Fruit fly (Drosophila melanogaster) whole organism, embryonic: ENCODE measurements around the gene edin.
A peak's percentile ranks its signal among the peaks of the same experiment; 100 is the strongest.

Experiments
- ATbp ChIP-seq: fragments of 200-800 bp; sonication (Bioruptor generic); optimal IDR thresholded peaks from 2 replicates; lab custom pipeline; 2017; ENCODE audit warnings: missing biosample characterization, mild to moderate bottlenecking, missing genetic modification characterization, missing genetic modification reagents
- Adf1 ChIP-seq: fragments of 200-800 bp; sonication (Bioruptor generic); IDR thresholded peaks from 2 replicates; pipeline ENCODE4 v1.3.6; 2022; ENCODE audit warnings: missing biosample characterization, missing genetic modification characterization
- Aef1 ChIP-seq: fragments of 200-800 bp; sonication (Bioruptor generic); IDR thresholded peaks from 3 replicates; pipeline ENCODE4 v1.3.6; 2022; ENCODE audit warnings: missing biosample characterization, missing genetic modification characterization
- Atf6 ChIP-seq: fragments of 200-800 bp; sonication (Bioruptor generic); IDR thresholded peaks from 2 replicates; pipeline ENCODE4 v1.3.6; 2022; ENCODE audit warnings: missing biosample characterization, missing genetic modification characterization
- Blimp-1 ChIP-seq: fragments of 200-800 bp; sonication (Bioruptor generic); optimal IDR thresholded peaks from 3 replicates; lab custom pipeline; 2018; ENCODE audit warnings: missing biosample characterization, missing genetic modification characterization, mild to moderate bottlenecking, moderate library complexity, missing genetic modification reagents
- CG10321 ChIP-seq: fragments of 200-800 bp; sonication (Bioruptor generic); IDR thresholded peaks from 2 replicates; pipeline ENCODE4 v1.3.6; 2022; ENCODE audit warnings: missing biosample characterization, missing genetic modification characterization
- CG10959 ChIP-seq: fragments of 200-800 bp; sonication (Bioruptor generic); IDR thresholded peaks from 2 replicates; pipeline ENCODE4 v1.3.6; 2022; ENCODE audit warnings: missing biosample characterization, missing genetic modification characterization
- CG12299 ChIP-seq: fragments of 200-800 bp; sonication (Bioruptor generic); optimal IDR thresholded peaks from 2 replicates; lab custom pipeline; 2018; ENCODE audit warnings: missing biosample characterization, mild to moderate bottlenecking, missing genetic modification characterization
- CG12391 ChIP-seq: fragments of 200-800 bp; sonication (Bioruptor generic); optimal IDR thresholded peaks from 3 replicates; lab custom pipeline; 2018; ENCODE audit warnings: missing biosample characterization, mild to moderate bottlenecking, missing genetic modification characterization, moderate library complexity
- CG12942 ChIP-seq: fragments of 200-800 bp; sonication (Bioruptor generic); optimal IDR thresholded peaks from 3 replicates; lab custom pipeline; 2016; ENCODE audit warnings: missing biosample characterization, missing genetic modification characterization
- CG13624 ChIP-seq: fragments of 200-800 bp; sonication (Bioruptor generic); optimal IDR thresholded peaks from 2 replicates; lab custom pipeline; 2016; ENCODE audit warnings: missing biosample characterization, missing genetic modification characterization
- CG17912 ChIP-seq: fragments of 200-800 bp; sonication (Bioruptor generic); optimal IDR thresholded peaks from 2 replicates; lab custom pipeline; 2018; ENCODE audit warnings: missing biosample characterization, mild to moderate bottlenecking, missing genetic modification characterization
- CG18262 ChIP-seq: fragments of 200-800 bp; optimal IDR thresholded peaks from 3 replicates; lab custom pipeline; 2019; ENCODE audit warnings: missing biosample characterization, mild to moderate bottlenecking, missing genetic modification characterization, moderate library complexity
- CG4360 ChIP-seq: fragments of 200-800 bp; sonication (Bioruptor generic); IDR thresholded peaks from 2 replicates; pipeline ENCODE4 v1.3.6; 2022; ENCODE audit warnings: missing biosample characterization, missing genetic modification characterization
- CG4617 ChIP-seq: fragments of 200-800 bp; sonication (Bioruptor generic); optimal IDR thresholded peaks from 3 replicates; lab custom pipeline; 2016; ENCODE audit warnings: missing biosample characterization, missing genetic modification characterization, borderline replicate concordance
- CG4820 ChIP-seq: fragments of 200-800 bp; sonication (Bioruptor generic); optimal IDR thresholded peaks from 3 replicates; lab custom pipeline; 2016; ENCODE audit warnings: missing biosample characterization, missing genetic modification characterization
- CG6175 ChIP-seq: fragments of 200-800 bp; sonication (Bioruptor generic); IDR thresholded peaks from 3 replicates; pipeline ENCODE4 v1.3.6; 2022; ENCODE audit warnings: missing biosample characterization, missing genetic modification characterization
- CG8765 ChIP-seq: fragments of 200-800 bp; sonication (Bioruptor generic); IDR thresholded peaks from 2 replicates; pipeline ENCODE4 v1.3.6; 2022; ENCODE audit warnings: missing biosample characterization, missing genetic modification characterization
- Dad ChIP-seq: fragments of 200-800 bp; sonication (Bioruptor generic); optimal IDR thresholded peaks from 3 replicates; lab custom pipeline; 2016; ENCODE audit warnings: missing biosample characterization, missing genetic modification characterization
- Dek ChIP-seq: fragments of 200-800 bp; sonication (Bioruptor generic); optimal IDR thresholded peaks from 3 replicates; lab custom pipeline; 2019; ENCODE audit warnings: missing biosample characterization, mild to moderate bottlenecking, missing genetic modification characterization, moderate library complexity
- Doc2 ChIP-seq: fragments of 200-800 bp; sonication (Bioruptor generic); IDR thresholded peaks from 2 replicates; pipeline ENCODE4 v1.3.6; 2022; ENCODE audit warnings: missing biosample characterization, missing genetic modification characterization
- Drgx ChIP-seq: fragments of 200-800 bp; sonication (Bioruptor generic); IDR thresholded peaks from 2 replicates; pipeline ENCODE4 v1.3.6; 2022; ENCODE audit warnings: missing biosample characterization, missing genetic modification characterization
- Ets97D ChIP-seq: fragments of 200-800 bp; sonication (Bioruptor generic); optimal IDR thresholded peaks from 3 replicates; lab custom pipeline; 2016; ENCODE audit warnings: missing biosample characterization, missing genetic modification characterization
- HLH3B ChIP-seq: fragments of 200-800 bp; sonication (Bioruptor generic); IDR thresholded peaks from 2 replicates; pipeline ENCODE4 v1.3.6; 2022; ENCODE audit warnings: missing biosample characterization, missing genetic modification characterization
- NfI ChIP-seq: fragments of 200-800 bp; sonication (Bioruptor generic); optimal IDR thresholded peaks from 3 replicates; lab custom pipeline; 2018; ENCODE audit warnings: missing biosample characterization, mild to moderate bottlenecking, missing genetic modification characterization, moderate library complexity
- Oaz ChIP-seq: fragments of 200-800 bp; sonication (Bioruptor generic); IDR thresholded peaks from 2 replicates; pipeline ENCODE4 v1.3.6; 2022; ENCODE audit warnings: missing biosample characterization, missing genetic modification characterization
- Opbp ChIP-seq: fragments of 200-800 bp; sonication (Bioruptor generic); IDR thresholded peaks from 3 replicates; pipeline ENCODE4 v1.3.6; 2022; ENCODE audit warnings: missing biosample characterization, missing genetic modification characterization; ENCODE audit not compliant: partially characterized antibody
- Ptx1 ChIP-seq: fragments of 200-800 bp; sonication (Bioruptor generic); IDR thresholded peaks from 2 replicates; pipeline ENCODE4 v1.3.6; 2022; ENCODE audit warnings: missing biosample characterization, missing genetic modification characterization
- Sox100B ChIP-seq: fragments of 200-800 bp; sonication (Bioruptor generic); optimal IDR thresholded peaks from 3 replicates; lab custom pipeline; 2018; ENCODE audit warnings: missing biosample characterization, mild to moderate bottlenecking, missing genetic modification characterization
- ara ChIP-seq: fragments of 200-800 bp; sonication (Bioruptor generic); IDR thresholded peaks from 2 replicates; pipeline ENCODE4 v1.3.6; 2022; ENCODE audit warnings: missing biosample characterization, missing genetic modification characterization
- bigmax ChIP-seq: fragments of 200-800 bp; sonication (Bioruptor generic); optimal IDR thresholded peaks from 2 replicates; lab custom pipeline; 2018; ENCODE audit warnings: missing biosample characterization, mild to moderate bottlenecking, missing genetic modification characterization
- cas ChIP-seq: fragments of 200-800 bp; sonication (Bioruptor generic); IDR thresholded peaks from 2 replicates; pipeline ENCODE4 v1.3.6; 2022; ENCODE audit warnings: missing biosample characterization, missing genetic modification characterization
- chn ChIP-seq: fragments of 200-800 bp; sonication (Bioruptor generic); optimal IDR thresholded peaks from 2 replicates; lab custom pipeline; 2016; ENCODE audit warnings: missing biosample characterization, missing genetic modification characterization
- dati ChIP-seq: fragments of 200-800 bp; sonication (Bioruptor generic); IDR thresholded peaks from 2 replicates; pipeline ENCODE4 v1.3.6; 2022; ENCODE audit warnings: missing biosample characterization, missing genetic modification characterization
- dmrt11E ChIP-seq: fragments of 200-800 bp; sonication (Bioruptor generic); optimal IDR thresholded peaks from 3 replicates; lab custom pipeline; 2018; ENCODE audit warnings: missing biosample characterization, mild to moderate bottlenecking, missing genetic modification characterization, moderate library complexity
- ems ChIP-seq: fragments of 200-800 bp; sonication (Bioruptor generic); optimal IDR thresholded peaks from 3 replicates; lab custom pipeline; 2016; ENCODE audit warnings: missing biosample characterization, missing genetic modification characterization
- exex ChIP-seq: fragments of 200-800 bp; sonication (Bioruptor generic); optimal IDR thresholded peaks from 4 replicates; lab custom pipeline; 2018; ENCODE audit warnings: missing biosample characterization, mild to moderate bottlenecking, missing genetic modification characterization, moderate library complexity
- gem ChIP-seq: fragments of 200-800 bp; sonication (Bioruptor generic); optimal IDR thresholded peaks from 2 replicates; lab custom pipeline; 2019; ENCODE audit warnings: missing biosample characterization, mild to moderate bottlenecking, missing genetic modification characterization, moderate library complexity
- grau ChIP-seq: fragments of 200-800 bp; optimal IDR thresholded peaks from 3 replicates; lab custom pipeline; 2019; ENCODE audit warnings: missing biosample characterization, mild to moderate bottlenecking, missing genetic modification characterization, moderate library complexity
- kni ChIP-seq: fragments of 200-800 bp; sonication (Bioruptor generic); optimal IDR thresholded peaks from 3 replicates; lab custom pipeline; 2017; ENCODE audit warnings: mild to moderate bottlenecking, missing biosample characterization, missing genetic modification reagents, missing genetic modification characterization
- knrl ChIP-seq: fragments of 200-800 bp; sonication (Bioruptor generic); IDR thresholded peaks from 3 replicates; pipeline ENCODE4 v1.3.6; 2022; ENCODE audit warnings: missing biosample characterization, missing genetic modification characterization; ENCODE audit not compliant: partially characterized antibody
- nerfin-2 ChIP-seq: fragments of 200-800 bp; sonication (Bioruptor generic); IDR thresholded peaks from 2 replicates; pipeline ENCODE4 v1.3.6; 2022; ENCODE audit warnings: missing biosample characterization, missing genetic modification characterization; ENCODE audit not compliant: partially characterized antibody
- repo ChIP-seq: fragments of 200-800 bp; sonication (Bioruptor generic); optimal IDR thresholded peaks from 2 replicates; lab custom pipeline; 2016; ENCODE audit warnings: missing biosample characterization, missing genetic modification characterization
- row ChIP-seq: fragments of 200-800 bp; sonication (Bioruptor generic); IDR thresholded peaks from 3 replicates; pipeline ENCODE4 v1.3.6; 2022; ENCODE audit warnings: missing biosample characterization, missing genetic modification characterization
- sens ChIP-seq: fragments of 200-800 bp; sonication (Bioruptor generic); peaks from one replicate; lab custom pipeline; 2016; ENCODE audit warnings: missing biosample characterization, missing genetic modification characterization
- seq ChIP-seq: fragments of 200-800 bp; sonication (Bioruptor generic); IDR thresholded peaks from 2 replicates; pipeline ENCODE4 v1.3.6; 2022; ENCODE audit warnings: missing biosample characterization, missing genetic modification characterization
- sr ChIP-seq: fragments of 200-800 bp; sonication (Bioruptor generic); IDR thresholded peaks from 3 replicates; pipeline ENCODE4 v1.3.6; 2022; ENCODE audit warnings: missing biosample characterization, missing genetic modification characterization
- tx ChIP-seq: fragments of 200-800 bp; sonication (Bioruptor generic); optimal IDR thresholded peaks from 2 replicates; lab custom pipeline; 2016; ENCODE audit warnings: missing biosample characterization, missing genetic modification characterization
- vvl ChIP-seq: fragments of 200-800 bp; sonication (Bioruptor generic); IDR thresholded peaks from 2 replicates; pipeline ENCODE4 v1.3.6; 2022; ENCODE audit warnings: missing biosample characterization, missing genetic modification characterization

Gene edin

dm6 chr3L:17496871-17497492 is 2.3 kb downstream of the edin start (continued):
- peak; percentile 31 for TF ChIP-seq CG4820 (GFP tag; lab: Kevin White, UChicago)
- peak; percentile 22 for TF ChIP-seq CG12942 (GFP tag; lab: Kevin White, UChicago)
- TF ChIP-seq CG12299 (tag; lab: Kevin White, UChicago) = no peak
- peak; percentile 21 for TF ChIP-seq dmrt11E (tag; lab: Kevin White, UChicago)
- peak; percentile 10; the same call in 1 of the 2 replicates for TF ChIP-seq vvl (GFP tag; lab: Robert Waterston, UW)
- no peak for TF ChIP-seq CG8765 (GFP tag; lab: Robert Waterston, UW)
- 0 out of 3 replicates have a peak, but pooled peaks have one; percentile 12 for TF ChIP-seq Aef1 (GFP tag; lab: Robert Waterston, UW)
- peak; percentile 33 for TF ChIP-seq CG18262
- TF ChIP-seq NfI (GFP tag; lab: Kevin White, UChicago) = peak; percentile 10
- TF ChIP-seq Sox100B (GFP tag; lab: Kevin White, UChicago) = peak; percentile 15
- TF ChIP-seq Ptx1 (GFP tag; lab: Robert Waterston, UW) = peak; percentile 30; the same call in 1 of the 2 replicates
- TF ChIP-seq grau (tag; lab: Kevin White, UChicago) = peak; percentile 17
- peak; percentile 76 for TF ChIP-seq Drgx (GFP tag; lab: Robert Waterston, UW)
- peak; percentile 58 for TF ChIP-seq gem

dm6 chr3L:17497969-17498368 is 3.3 kb downstream of the edin start:
- TF ChIP-seq Doc2 (GFP tag; lab: Robert Waterston, UW) (no peak), CG10321 (no peak), repo (GFP tag; lab: Kevin White, UChicago) (no peak), row (peak; percentile 24; the same call in 2 of the 3 replicates), tx (GFP tag; lab: Kevin White, UChicago) (no peak), dati (GFP tag; lab: Robert Waterston, UW) (no peak), Oaz (no peak), Blimp-1 (GFP tag; lab: Kevin White, UChicago) (peak; percentile 53), CG4617 (no peak), ara (0 out of 2 replicates have a peak, but pooled peaks have one; percentile 8), vvl (GFP tag; lab: Robert Waterston, UW) (no peak), seq (GFP tag; lab: Robert Waterston, UW) (no peak), Ptx1 (GFP tag; lab: Robert Waterston, UW) (peak; percentile 17; the same call in 1 of the 2 replicates), Opbp (GFP tag; lab: Robert Waterston, UW) (no peak), CG10959 (GFP tag; lab: Robert Waterston, UW) (no peak), sr (GFP tag; lab: Robert Waterston, UW) (0 out of 3 replicates have a peak, but pooled peaks have one; percentile 29), grau (tag; lab: Kevin White, UChicago) (peak; percentile 65), nerfin-2 (GFP tag; lab: Robert Waterston, UW) (no peak), ems (GFP tag; lab: Kevin White, UChicago) (no peak), kni (no peak), Dek (tag; lab: Kevin White, UChicago) (no peak), CG13624 (GFP tag; lab: Kevin White, UChicago) (no peak), exex (tag; lab: Kevin White, UChicago) (no peak), dmrt11E (tag; lab: Kevin White, UChicago) (no peak), HLH3B (GFP tag; lab: Robert Waterston, UW) (no peak), CG17912 (no peak), knrl (no peak), Dad (GFP tag; lab: Kevin White, UChicago) (no peak), Atf6 (GFP tag; lab: Robert Waterston, UW) (no peak), cas (GFP tag; lab: Robert Waterston, UW) (no peak), bigmax (GFP tag; lab: Kevin White, UChicago) (no peak), CG4360 (GFP tag; lab: Robert Waterston, UW) (no peak), sens (GFP tag; lab: Kevin White, UChicago) (peak; percentile 59), Adf1 (GFP tag; lab: Robert Waterston, UW) (no peak), CG12391 (tag; lab: Kevin White, UChicago) (no peak), chn (no peak), CG6175 (GFP tag; lab: Robert Waterston, UW) (no peak), Ets97D (GFP tag; lab: Kevin White, UChicago) (no peak), ATbp (GFP tag; lab: Kevin White, UChicago) (no peak)
